Fruit fly (Drosophila melanogaster) whole organism, larva: ENCODE data around the gene Dus2.

ENCODE experiments used
- noc ChIP-seq: fragments of 200-800 bp; sonication (Bioruptor generic); optimal IDR thresholded peaks from 3 replicates; lab custom pipeline; 2019; ENCODE audit warnings: missing biosample characterization, mild to moderate bottlenecking, missing genetic modification characterization, moderate library complexity

The Dus2 gene

DNA sequence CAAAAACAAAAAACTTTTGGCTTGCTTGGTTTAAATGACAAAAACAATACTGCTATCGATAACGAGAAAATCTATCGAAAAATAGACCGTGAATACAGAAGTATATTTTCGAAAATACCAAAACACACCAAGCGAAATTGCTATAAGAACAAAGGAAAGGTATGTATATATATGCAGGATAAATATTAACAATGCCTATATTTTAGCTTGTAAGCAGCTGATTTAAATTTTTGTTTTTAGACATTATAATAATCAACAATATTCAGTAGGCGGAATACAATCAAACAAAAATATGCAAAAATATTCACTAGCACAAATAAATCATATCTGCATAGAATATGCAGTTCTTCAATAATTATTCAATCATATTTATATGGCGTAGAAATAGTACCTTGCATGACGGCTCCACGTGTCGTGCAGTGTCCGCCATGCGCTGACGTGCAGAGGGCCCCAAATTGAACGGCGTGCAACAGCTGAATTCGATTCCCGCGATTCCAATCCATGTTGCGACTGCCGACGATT lies at the start of gene Dus2, which contains the start of gene Fbxl4:
Dus2 (plus strand) TSS at position 116 of the 522 bp plus-strand sequence.
Fbxl4 (minus strand) TSS at position 51 of the 522 bp plus-strand sequence.
- TF ChIP-seq noc (tag; lab: Kevin White, UChicago): peak; percentile 88

DNA sequence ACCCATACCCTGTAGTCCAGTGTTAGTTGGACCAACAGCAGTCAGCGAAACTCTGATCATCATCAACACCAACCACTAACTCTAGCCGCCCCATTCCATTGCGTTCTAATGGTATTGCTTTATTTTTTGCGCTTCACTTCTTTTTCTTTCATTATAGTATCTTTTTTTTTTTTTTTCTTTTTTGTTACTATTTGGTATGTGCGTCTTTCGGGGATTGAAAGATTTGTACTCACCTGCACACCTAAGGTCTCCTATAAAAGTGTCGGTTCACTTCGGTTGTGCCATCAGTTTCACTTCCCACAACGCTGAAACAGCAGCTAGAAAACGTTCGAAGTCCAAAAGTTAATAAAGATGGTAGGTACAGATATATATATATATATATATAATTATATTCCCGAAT lies 48.6 kb upstream of the Dus2 start, which contains the start of gene CG11585:
CG11585 (plus strand) TSS at position 301 of the 400 bp plus-strand sequence.
- no peak for TF ChIP-seq noc (tag; lab: Kevin White, UChicago)

dm6 chrX:14191918-14192317 lies 45.9 kb upstream of the Dus2 start, which contains the start of gene CG13403:
Gene CG13403 (minus strand): TSS chrX:14192018.
- no peak for TF ChIP-seq noc (tag; lab: Kevin White, UChicago)

DNA sequence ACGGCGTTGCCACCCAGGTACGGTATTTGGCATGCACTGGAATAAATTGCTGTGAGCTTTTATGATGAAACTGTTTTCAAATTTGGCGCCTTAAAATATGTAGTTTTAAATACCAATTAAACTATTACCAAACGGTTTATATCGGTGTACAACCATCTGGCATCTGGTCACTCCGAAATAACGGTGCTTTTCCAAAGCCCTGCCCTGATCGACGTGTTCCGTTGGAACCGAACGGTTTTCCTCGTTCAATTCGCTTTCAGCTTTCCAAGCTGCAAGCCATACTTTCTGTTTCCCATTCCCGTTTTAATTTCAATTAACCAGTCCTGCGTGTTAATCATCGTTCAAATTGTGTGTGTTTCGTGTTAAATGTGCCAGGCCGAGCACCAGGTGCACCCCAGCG lies 44.8 kb upstream of the Dus2 start, which contains the start of gene yl:
yl (plus strand) TSS at position 202 of the 400 bp plus-strand sequence.
- no peak for TF ChIP-seq noc (tag; lab: Kevin White, UChicago)

dm6 chrX:14199967-14200531 lies 37.7 kb upstream of the Dus2 start, which contains the start of gene CG11590:
Gene CG11590 (plus strand): TSS chrX:14200178.
- TF ChIP-seq noc (tag; lab: Kevin White, UChicago): no peak

dm6 chrX:14201178-14201577 lies 36.6 kb upstream of the Dus2 start, which contains the start of gene Prp16:
Gene Prp16 (plus strand): TSS chrX:14201362.
- TF ChIP-seq noc (tag; lab: Kevin White, UChicago): no peak

DNA sequence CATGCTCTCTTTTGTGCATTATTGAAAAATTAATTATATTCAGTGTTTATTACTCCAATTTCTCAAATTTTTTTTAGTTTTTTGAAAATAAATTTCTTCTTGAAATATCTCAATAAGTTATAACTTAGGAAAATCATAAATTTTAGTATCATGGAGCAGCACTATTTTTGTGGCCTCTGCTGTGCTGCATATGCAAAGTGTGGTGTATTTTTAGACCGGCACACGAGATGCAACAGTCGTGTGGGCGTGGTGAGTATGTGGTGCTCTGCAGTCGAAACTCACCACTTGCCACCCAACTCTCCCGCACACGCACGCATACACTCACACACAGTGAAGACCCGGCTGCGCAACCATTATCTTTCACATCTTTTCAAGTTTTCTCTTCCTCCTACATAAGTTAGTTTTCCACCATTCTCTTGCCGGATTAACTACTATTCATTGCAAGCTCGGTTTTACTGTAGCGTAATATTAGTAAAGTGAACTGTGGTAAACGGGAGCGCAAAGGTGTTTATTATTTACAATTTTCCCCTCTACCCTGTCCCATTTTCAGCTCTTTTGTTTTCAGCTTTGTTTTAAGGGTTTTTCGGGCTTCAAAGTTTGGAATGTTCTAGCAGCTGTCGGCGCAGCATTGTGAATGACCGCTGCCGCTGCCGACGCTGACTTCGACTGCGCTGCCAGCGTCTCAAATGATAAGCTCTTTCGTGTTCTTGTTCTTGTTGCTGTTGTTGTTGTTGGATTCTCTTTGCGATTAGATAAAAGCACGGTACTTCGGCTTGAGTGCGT lies 29.2 kb upstream of the Dus2 start:
- no peak for TF ChIP-seq noc (tag; lab: Kevin White, UChicago)

dm6 chrX:14209209-14209781 lies 28.5 kb upstream of the Dus2 start:
- peak; percentile 7 for TF ChIP-seq noc (tag; lab: Kevin White, UChicago)

DNA sequence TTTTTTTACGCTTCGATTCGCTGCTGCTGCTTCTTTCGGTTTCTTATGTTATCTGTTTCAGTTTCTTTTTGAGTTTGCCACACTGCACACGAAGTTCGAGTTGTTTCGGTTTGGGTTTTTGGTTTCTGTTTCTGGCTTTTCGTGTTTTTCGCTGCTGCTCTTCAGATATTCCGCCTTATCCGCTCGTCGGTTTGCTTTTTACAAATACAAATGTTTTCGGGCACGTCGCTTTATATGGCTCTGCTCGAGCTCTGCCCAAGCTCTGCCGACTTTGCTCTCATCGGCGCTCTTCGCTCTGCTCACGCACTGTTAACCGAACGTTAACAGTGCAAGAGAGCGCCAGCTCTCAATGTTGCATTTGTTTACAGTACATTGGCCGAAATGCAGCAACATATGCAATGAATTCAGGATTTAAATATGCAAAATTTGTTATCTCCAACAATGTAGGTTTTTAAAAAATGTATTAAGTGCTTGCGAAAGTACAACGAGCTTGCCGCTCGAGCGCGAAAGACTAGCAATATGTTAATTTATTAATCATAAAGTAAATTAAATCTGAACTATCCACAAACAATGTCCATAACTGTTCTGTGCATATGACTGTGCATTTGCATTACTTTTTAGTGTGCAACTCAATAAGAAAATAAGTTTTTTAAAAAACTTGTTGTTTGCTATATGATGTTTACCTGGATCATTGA lies 26.4 kb upstream of the Dus2 start:
- no peak for TF ChIP-seq noc (tag; lab: Kevin White, UChicago)

DNA sequence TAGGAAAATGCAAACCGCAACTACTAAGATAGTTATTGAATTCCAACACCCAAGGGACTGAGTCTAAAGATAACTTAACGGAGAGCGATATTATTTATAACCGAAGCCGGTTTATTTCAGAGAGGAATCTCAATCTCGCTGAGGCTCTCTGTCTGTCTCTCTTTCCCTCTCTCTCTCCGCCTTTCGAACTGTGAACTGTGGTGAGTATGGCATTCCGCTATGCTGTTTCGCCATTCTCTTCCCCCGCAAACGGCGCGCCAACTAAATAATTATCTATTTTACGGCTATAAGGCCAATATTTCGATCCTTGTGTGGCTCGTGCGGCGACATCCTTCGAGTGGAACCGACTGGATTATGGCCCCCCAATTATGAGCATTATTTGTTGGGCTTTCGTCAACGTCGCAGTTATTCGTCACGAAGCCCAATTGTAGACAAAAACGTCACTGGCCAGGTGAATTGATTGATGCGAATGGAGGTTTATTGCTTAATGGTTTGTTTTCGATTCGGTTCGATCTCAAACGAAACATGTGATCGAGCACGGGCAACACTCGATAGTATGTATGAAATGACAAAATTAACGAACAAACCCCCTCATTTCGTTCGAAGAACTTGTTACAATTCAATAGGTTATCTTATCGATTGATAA lies 25.5 kb upstream of the Dus2 start:
- no peak for TF ChIP-seq noc (tag; lab: Kevin White, UChicago)

dm6 chrX:14213509-14214154 lies 24.2 kb upstream of the Dus2 start:
- TF ChIP-seq noc (tag; lab: Kevin White, UChicago): no peak

dm6 chrX:14214505-14215449 lies 23.0 kb upstream of the Dus2 start:
- TF ChIP-seq noc (tag; lab: Kevin White, UChicago): peak; percentile 65

DNA sequence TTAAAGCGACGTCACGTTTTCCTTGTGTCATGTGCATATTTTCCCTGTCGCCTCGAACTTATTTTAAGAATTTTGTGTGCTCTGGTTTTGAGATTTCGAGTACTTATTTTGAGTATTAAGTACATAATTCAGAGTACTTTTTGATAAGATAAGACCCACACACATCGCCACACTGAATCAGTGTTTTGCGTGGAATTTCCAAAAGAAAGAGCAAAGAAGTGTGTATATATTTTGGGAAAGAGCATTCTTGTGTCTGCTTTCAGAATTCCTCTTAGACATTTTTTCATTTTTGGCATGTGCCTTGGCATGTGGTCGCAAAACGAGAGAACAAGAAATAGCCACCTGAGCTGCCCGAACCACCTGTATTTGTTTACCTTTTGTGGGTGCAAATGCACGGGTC lies 22.0 kb upstream of the Dus2 start:
- peak; percentile 15 for TF ChIP-seq noc (tag; lab: Kevin White, UChicago)
